Worm (Caenorhabditis elegans) whole organism, mixed stage, embryonic: ENCODE results near the gene catp-8.
A peak's percentile ranks its signal among the peaks of the same experiment; 100 is the strongest.

Source experiments
- M03D4.4 ChIP-seq: sonication (generic microtip); optimal IDR thresholded peaks from 2 replicates; lab custom pipeline; 2017; ENCODE audit warnings: mild to moderate bottlenecking, missing genetic modification characterization, missing compliant biosample characterization
- bed-3 ChIP-seq: fragments of 200-800 bp; sonication (Bioruptor generic); optimal IDR thresholded peaks from 3 replicates; lab custom pipeline; 2018; ENCODE audit warnings: mild to moderate bottlenecking, missing genetic modification characterization, moderate library complexity, missing compliant biosample characterization
- blmp-1 ChIP-seq: fragments of 150-350 bp; optimal IDR thresholded peaks from 2 replicates; lab custom pipeline; 2014; ENCODE audit warnings: missing biosample characterization, missing genetic modification characterization
- ceh-39 ChIP-seq: fragments of 150-350 bp; optimal IDR thresholded peaks from 2 replicates; lab custom pipeline; 2014; ENCODE audit warnings: missing biosample characterization, missing genetic modification characterization
- ceh-43 ChIP-seq: fragments of 200-800 bp; sonication (Bioruptor generic); optimal IDR thresholded peaks from 2 replicates; lab custom pipeline; 2018; ENCODE audit warnings: mild to moderate bottlenecking, missing genetic modification characterization, moderate library complexity, missing compliant biosample characterization
- ceh-83 ChIP-seq: fragments of 200-800 bp; sonication (Bioruptor generic); optimal IDR thresholded peaks from 2 replicates; lab custom pipeline; 2018; ENCODE audit warnings: mild to moderate bottlenecking, missing genetic modification characterization, missing compliant biosample characterization
- ces-1 ChIP-seq: fragments of 150-350 bp; optimal IDR thresholded peaks from 2 replicates; lab custom pipeline; 2014; ENCODE audit warnings: missing biosample characterization, missing genetic modification reagents, missing genetic modification characterization
- cnd-1 ChIP-seq: fragments of 200-800 bp; sonication (Bioruptor generic); optimal IDR thresholded peaks from 2 replicates; lab custom pipeline; 2018; ENCODE audit warnings: mild to moderate bottlenecking, missing genetic modification characterization, missing compliant biosample characterization
- drap-1 ChIP-seq: fragments of 200-800 bp; sonication (Bioruptor generic); optimal IDR thresholded peaks from 3 replicates; lab custom pipeline; 2018; ENCODE audit warnings: mild to moderate bottlenecking, missing genetic modification characterization, missing compliant biosample characterization
- elt-1 ChIP-seq: sonication (generic microtip); optimal IDR thresholded peaks from 2 replicates; lab custom pipeline; 2017; ENCODE audit warnings: missing genetic modification characterization, mild to moderate bottlenecking, missing compliant biosample characterization, antibody characterized with exemption, moderate library complexity, borderline replicate concordance; ENCODE audit not compliant: insufficient read depth
- elt-3 ChIP-seq: fragments of 150-350 bp; optimal IDR thresholded peaks from 2 replicates; lab custom pipeline; 2014; ENCODE audit warnings: missing biosample characterization, missing genetic modification characterization
- flh-1 ChIP-seq: fragments of 200-800 bp; sonication (Bioruptor generic); optimal IDR thresholded peaks from 2 replicates; lab custom pipeline; 2018; ENCODE audit warnings: mild to moderate bottlenecking, missing genetic modification characterization, moderate library complexity, missing compliant biosample characterization
- ham-2 ChIP-seq: fragments of 200-800 bp; sonication (Bioruptor generic); optimal IDR thresholded peaks from 2 replicates; lab custom pipeline; 2018; ENCODE audit warnings: mild to moderate bottlenecking, missing genetic modification characterization, missing compliant biosample characterization
- hlh-1 ChIP-seq: fragments of 150-350 bp; optimal IDR thresholded peaks from 2 replicates; lab custom pipeline; 2014; ENCODE audit warnings: missing biosample characterization, missing genetic modification reagents, missing genetic modification characterization
- lin-13 ChIP-seq: fragments of 150-350 bp; optimal IDR thresholded peaks from 2 replicates; lab custom pipeline; 2014; ENCODE audit warnings: missing biosample characterization, missing genetic modification characterization
- lin-32 ChIP-seq: fragments of 200-800 bp; sonication (Bioruptor generic); optimal IDR thresholded peaks from 2 replicates; lab custom pipeline; 2018; ENCODE audit warnings: mild to moderate bottlenecking, missing genetic modification characterization, missing compliant biosample characterization
- lsy-2 ChIP-seq: fragments of 150-350 bp; optimal IDR thresholded peaks from 2 replicates; lab custom pipeline; 2014; ENCODE audit warnings: missing biosample characterization, missing genetic modification characterization
- mab-5 ChIP-seq: fragments of 150-350 bp; optimal IDR thresholded peaks from 2 replicates; lab custom pipeline; 2014; ENCODE audit warnings: missing biosample characterization, missing genetic modification characterization
- mep-1 ChIP-seq: fragments of 150-350 bp; optimal IDR thresholded peaks from 2 replicates; lab custom pipeline; 2017; ENCODE audit warnings: missing biosample characterization, missing genetic modification reagents, missing genetic modification characterization, inconsistent platforms
- mls-2 ChIP-seq: sonication (generic microtip); optimal IDR thresholded peaks from 2 replicates; lab custom pipeline; 2016; ENCODE audit warnings: mild to moderate bottlenecking, missing genetic modification characterization, moderate library complexity, missing compliant biosample characterization
- nhr-12 ChIP-seq: fragments of 150-350 bp; optimal IDR thresholded peaks from 2 replicates; lab custom pipeline; 2014; ENCODE audit warnings: missing biosample characterization, missing genetic modification characterization
- nhr-2 ChIP-seq: fragments of 150-350 bp; optimal IDR thresholded peaks from 2 replicates; lab custom pipeline; 2014; ENCODE audit warnings: missing biosample characterization, missing genetic modification characterization
- nhr-237 ChIP-seq: fragments of 150-350 bp; optimal IDR thresholded peaks from 2 replicates; lab custom pipeline; 2014; ENCODE audit warnings: missing biosample characterization, missing genetic modification characterization
- nhr-28 ChIP-seq: fragments of 150-350 bp; optimal IDR thresholded peaks from 2 replicates; lab custom pipeline; 2014; ENCODE audit warnings: missing biosample characterization, missing genetic modification characterization
- nhr-76 ChIP-seq: sonication (generic microtip); optimal IDR thresholded peaks from 2 replicates; lab custom pipeline; 2017; ENCODE audit warnings: missing biosample characterization, missing genetic modification characterization
- pha-4 ChIP-seq: fragments of 150-350 bp; optimal IDR thresholded peaks from 2 replicates; lab custom pipeline; 2018; ENCODE audit warnings: missing biosample characterization, missing genetic modification reagents, missing genetic modification characterization
- sem-2 ChIP-seq: fragments of 200-800 bp; sonication (Bioruptor generic); optimal IDR thresholded peaks from 2 replicates; lab custom pipeline; 2018; ENCODE audit warnings: mild to moderate bottlenecking, missing genetic modification characterization, missing compliant biosample characterization
- snpc-4 ChIP-seq: fragments of 150-350 bp; optimal IDR thresholded peaks from 2 replicates; lab custom pipeline; 2014; ENCODE audit warnings: missing biosample characterization, missing genetic modification characterization
- sptf-1 ChIP-seq: sonication (generic microtip); optimal IDR thresholded peaks from 2 replicates; lab custom pipeline; 2017; ENCODE audit warnings: mild to moderate bottlenecking, missing genetic modification characterization, moderate library complexity, missing compliant biosample characterization
- tbx-8 ChIP-seq: fragments of 200-800 bp; sonication (Bioruptor generic); optimal IDR thresholded peaks from 2 replicates; lab custom pipeline; 2018; ENCODE audit warnings: mild to moderate bottlenecking, missing genetic modification characterization, moderate library complexity, missing compliant biosample characterization
- unc-120 ChIP-seq: sonication (generic microtip); optimal IDR thresholded peaks from 2 replicates; lab custom pipeline; 2017; ENCODE audit warnings: missing genetic modification characterization, missing compliant biosample characterization; ENCODE audit not compliant: poor library complexity, severe bottlenecking
- unc-39 ChIP-seq: fragments of 150-350 bp; optimal IDR thresholded peaks from 2 replicates; lab custom pipeline; 2014; ENCODE audit warnings: missing biosample characterization, missing genetic modification characterization
- unc-62 ChIP-seq: fragments of 150-350 bp; optimal IDR thresholded peaks from 2 replicates; lab custom pipeline; 2014; ENCODE audit warnings: missing biosample characterization, missing genetic modification reagents, missing genetic modification characterization
- zip-8 ChIP-seq: fragments of 150-350 bp; optimal IDR thresholded peaks from 2 replicates; lab custom pipeline; 2014; ENCODE audit warnings: missing biosample characterization, missing genetic modification characterization
- ztf-11 ChIP-seq: fragments of 150-350 bp; optimal IDR thresholded peaks from 2 replicates; lab custom pipeline; 2014; ENCODE audit warnings: missing biosample characterization, missing genetic modification characterization

Gene catp-8

DNA sequence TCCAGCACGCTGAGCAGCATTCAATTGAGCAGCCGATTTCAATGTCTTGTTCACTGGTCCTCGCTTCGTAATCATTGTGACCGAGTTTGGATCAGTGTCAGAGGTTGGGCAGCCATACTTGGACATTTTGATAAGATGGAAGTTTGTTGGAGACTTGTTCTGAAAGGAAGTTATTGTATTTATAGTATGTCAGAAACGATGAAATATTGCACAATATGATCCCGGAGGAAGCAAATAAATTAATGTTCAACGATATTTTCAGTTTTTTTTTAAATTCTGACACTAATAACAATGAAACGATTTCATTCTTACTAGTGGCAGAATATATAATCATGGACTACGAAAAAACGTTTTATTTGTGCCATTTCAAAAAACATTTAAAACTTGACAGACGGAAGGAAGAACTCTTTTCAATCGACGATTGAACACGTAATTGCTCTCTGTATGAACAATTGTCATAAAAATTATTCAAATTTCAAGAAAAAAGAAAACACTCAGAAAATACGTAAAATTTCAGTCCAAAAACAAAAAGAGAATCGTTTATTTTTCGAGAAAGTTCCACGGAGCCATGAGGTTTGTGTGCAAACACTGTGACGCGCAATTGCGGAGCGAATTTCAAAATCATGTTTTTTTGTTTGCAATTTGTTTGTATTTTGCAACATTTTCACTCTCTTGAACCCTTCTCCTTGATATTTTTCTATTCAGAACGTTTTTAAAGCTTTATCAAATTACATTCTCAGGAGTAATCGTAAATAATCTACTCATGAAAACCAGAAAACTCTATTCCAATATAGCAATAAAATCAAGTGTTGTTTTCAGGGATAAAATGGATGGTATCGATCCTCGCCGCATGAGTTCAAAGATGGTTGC, 1.2 kb upstream of the catp-8 start, which contains the start of the genes mbf-1 and nse-4:
Gene mbf-1 (minus strand): TSS at position 343 of the 870 bp plus-strand sequence.
Gene nse-4 (plus strand): TSS at position 820 of the 870 bp plus-strand sequence.
- TF ChIP-seq ceh-39 (tag; lab: Kevin White, UChicago) (no peak), sptf-1 (tag; lab: Kevin White, UChicago) (no peak), mep-1 (tag; lab: Kevin White, UChicago) (peak; percentile 75), lin-13 (peak; percentile 45), mab-5 (peak; percentile 72), zip-8 (tag; lab: Kevin White, UChicago) (no peak), unc-62 (no peak), drap-1 (GFP tag; lab: Kevin White, UChicago) (no peak), blmp-1 (tag; lab: Kevin White, UChicago) (no peak), lsy-2 (tag; lab: Kevin White, UChicago) (peak; percentile 55), ces-1 (peak; percentile 49), nhr-237 (tag; lab: Kevin White, UChicago) (peak; percentile 34), nhr-12 (tag; lab: Kevin White, UChicago) (no peak), mls-2 (tag; lab: Kevin White, UChicago) (peak; percentile 11)
- TF ChIP-seq, all 35 proteins: peak for 7

DNA sequence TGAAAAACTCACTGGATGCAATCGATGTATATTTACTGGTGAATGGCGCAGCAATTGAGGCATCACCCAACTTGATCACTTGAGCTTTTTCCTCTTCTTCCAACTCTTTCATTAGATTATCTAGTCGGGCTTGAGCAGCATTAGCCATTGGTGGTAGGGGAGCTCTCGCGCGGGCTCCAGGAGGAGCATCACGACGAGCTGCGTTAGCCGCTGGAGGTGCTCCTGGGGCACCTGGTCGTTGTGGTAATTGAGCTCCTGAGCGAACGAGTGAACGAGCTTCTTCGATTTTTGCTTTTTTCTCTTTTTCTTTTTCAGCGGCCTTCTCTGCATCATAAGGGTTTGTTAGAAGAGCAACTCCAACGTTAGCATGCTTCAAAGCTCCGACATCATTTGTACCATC, 4.0 kb downstream of the catp-8 start:
- TF ChIP-seq flh-1: no peak
- TF ChIP-seq pha-4: no peak
- no peak for TF ChIP-seq nhr-12 (tag; lab: Kevin White, UChicago)
- TF ChIP-seq cnd-1 (tag; lab: Kevin White, UChicago): no peak
- no peak for TF ChIP-seq tbx-8
- no peak for TF ChIP-seq drap-1 (GFP tag; lab: Kevin White, UChicago)
- no peak for TF ChIP-seq unc-39 (tag; lab: Kevin White, UChicago)
- TF ChIP-seq snpc-4: no peak
- no peak for TF ChIP-seq elt-1 (tag; lab: Kevin White, UChicago)
- no peak for TF ChIP-seq lsy-2 (tag; lab: Kevin White, UChicago)
- TF ChIP-seq sem-2 (GFP tag; lab: Kevin White, UChicago): no peak
- no peak for TF ChIP-seq ztf-11 (tag; lab: Kevin White, UChicago)
- no peak for TF ChIP-seq ceh-39 (tag; lab: Kevin White, UChicago)
- no peak for TF ChIP-seq nhr-2 (tag; lab: Kevin White, UChicago)
- no peak for TF ChIP-seq bed-3 (GFP tag; lab: Kevin White, UChicago)
- no peak for TF ChIP-seq ham-2 (GFP tag; lab: Kevin White, UChicago)
- TF ChIP-seq elt-3: no peak
- TF ChIP-seq ceh-43 (GFP tag; lab: Kevin White, UChicago): no peak

- TF ChIP-seq flh-1 (peak; percentile 86), blmp-1 (tag; lab: Kevin White, UChicago) (no peak), pha-4 (peak; percentile 6), ces-1 (no peak), ceh-39 (tag; lab: Kevin White, UChicago) (no peak), cnd-1 (tag; lab: Kevin White, UChicago) (peak; percentile 96), ztf-11 (tag; lab: Kevin White, UChicago) (peak; percentile 51), sptf-1 (tag; lab: Kevin White, UChicago) (peak; percentile 98), unc-39 (tag; lab: Kevin White, UChicago) (peak; percentile 69), mab-5 (no peak), nhr-237 (tag; lab: Kevin White, UChicago) (no peak), nhr-76 (no peak), lin-13 (peak; percentile 58), M03D4.4 (tag; lab: Kevin White, UChicago) (peak; percentile 94), snpc-4 (no peak), hlh-1 (tag; lab: Kevin White, UChicago) (peak; percentile 9), zip-8 (tag; lab: Kevin White, UChicago) (no peak), nhr-28 (tag; lab: Kevin White, UChicago) (peak; percentile 69), elt-1 (tag; lab: Kevin White, UChicago) (no peak), ceh-43 (GFP tag; lab: Kevin White, UChicago) (peak; percentile 92), elt-3 (no peak), lsy-2 (tag; lab: Kevin White, UChicago) (no peak), bed-3 (GFP tag; lab: Kevin White, UChicago) (peak; percentile 96), sem-2 (GFP tag; lab: Kevin White, UChicago) (peak; percentile 87), ham-2 (GFP tag; lab: Kevin White, UChicago) (peak; percentile 95), mls-2 (tag; lab: Kevin White, UChicago) (peak; percentile 97), mep-1 (tag; lab: Kevin White, UChicago) (peak; percentile 58), nhr-2 (tag; lab: Kevin White, UChicago) (peak; percentile 33), unc-62 (peak; percentile 53), unc-120 (tag; lab: Kevin White, UChicago) (peak; percentile 97), tbx-8 (peak; percentile 94), lin-32 (peak; percentile 96), ceh-83 (peak; percentile 97), drap-1 (GFP tag; lab: Kevin White, UChicago) (peak; percentile 96), nhr-12 (tag; lab: Kevin White, UChicago) (no peak)
These were observed 5.0 kb downstream of the catp-8 start for ce11 chrIV:11474067-11474466.
